Fruit fly (Drosophila melanogaster): ENCODE results near the gene Dnai2.
A peak's percentile ranks its signal among the peaks of the same experiment; 100 is the strongest.

Dnai2 gene

DNA sequence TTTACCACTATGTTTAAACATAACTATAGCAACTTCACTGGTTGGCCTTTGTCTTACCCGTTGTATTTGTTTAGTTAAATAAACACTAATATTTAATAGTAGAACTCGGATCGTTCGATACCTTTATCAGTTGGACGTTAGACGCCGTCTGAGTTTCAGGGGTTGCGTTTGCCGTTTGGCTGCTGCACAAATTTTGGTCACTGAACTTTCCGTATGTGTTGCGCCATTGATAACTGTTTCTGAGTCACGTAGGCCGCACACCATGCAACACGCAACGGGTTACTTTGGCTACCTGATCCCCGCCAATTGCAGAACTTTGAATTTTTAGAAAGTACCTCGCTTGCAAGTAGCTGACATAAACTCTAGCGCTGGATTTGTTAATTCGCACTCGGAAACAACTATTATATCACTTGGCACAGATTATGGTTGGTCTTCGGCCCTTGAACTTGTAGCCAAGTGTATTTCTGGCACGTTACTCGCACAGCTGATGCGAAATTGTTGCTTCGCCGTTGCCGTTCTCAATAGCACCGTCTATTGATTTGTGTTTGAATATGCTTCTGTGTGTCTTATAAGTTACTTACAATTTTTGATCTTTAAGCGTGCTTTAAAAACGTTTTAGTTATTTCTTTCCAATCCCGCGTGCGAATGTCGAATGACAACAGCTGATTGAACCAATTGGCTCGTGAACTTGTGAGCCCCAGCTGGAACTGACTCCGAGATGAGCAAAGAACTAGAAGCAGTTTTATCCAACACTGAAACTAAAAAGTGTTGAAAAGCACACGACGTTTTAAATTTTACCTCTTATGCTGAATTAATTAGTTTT is 2.6 kb downstream of the Dnai2 start, which contains the start of gene Dph1 (continued):
- TF ChIP-seq CG15336 (GFP tag; IDR thresholded peaks at IDR 0.05): peak; percentile 95
- TF ChIP-seq CG16779 (tag; optimal IDR thresholded peaks at IDR 0.05): peak; percentile 90
- peak; percentile 81 for TF ChIP-seq fd59A (GFP tag; optimal IDR thresholded peaks at IDR 0.05)
- peak; percentile 93 for TF ChIP-seq Sox14 (GFP tag; optimal IDR thresholded peaks at IDR 0.05)
- peak; percentile 84 for TF ChIP-seq CG34406 (GFP tag; optimal IDR thresholded peaks at IDR 0.05)
- peak; percentile 91 for TF ChIP-seq Eip75B (GFP tag; optimal IDR thresholded peaks at IDR 0.05)
- TF ChIP-seq Eip78C (GFP tag): peak; percentile 100
- peak; percentile 87 for TF ChIP-seq CG3032 (tag; optimal IDR thresholded peaks at IDR 0.05)
- peak; percentile 90 for TF ChIP-seq fkh (GFP tag; optimal IDR thresholded peaks at IDR 0.05)
- TF ChIP-seq Hr4 (GFP tag; optimal IDR thresholded peaks at IDR 0.05): peak; percentile 92
- peak; percentile 86 for TF ChIP-seq CG11902 (GFP tag; optimal IDR thresholded peaks at IDR 0.05)
- TF ChIP-seq CG6808 (GFP tag; optimal IDR thresholded peaks at IDR 0.05): peak; percentile 88
- TF ChIP-seq spab (GFP tag; optimal IDR thresholded peaks at IDR 0.05): peak; percentile 83
- TF ChIP-seq esn (GFP tag; optimal IDR thresholded peaks at IDR 0.05): peak; percentile 94
- peak; percentile 97 for TF ChIP-seq svp (GFP tag)
- peak; percentile 96 for TF ChIP-seq dsx (GFP tag; optimal IDR thresholded peaks at IDR 0.05; ENCODE audit: poor library complexity, severe bottlenecking)
- peak; percentile 94 for TF ChIP-seq Met (GFP tag; optimal IDR thresholded peaks at IDR 0.05)
- TF ChIP-seq vri (GFP tag; optimal IDR thresholded peaks at IDR 0.05): peak; percentile 95
- TF ChIP-seq Ets21C (GFP tag; optimal IDR thresholded peaks at IDR 0.05): peak; percentile 83
- TF ChIP-seq CG9139 (GFP tag; optimal IDR thresholded peaks at IDR 0.05): peak; percentile 92

DNA sequence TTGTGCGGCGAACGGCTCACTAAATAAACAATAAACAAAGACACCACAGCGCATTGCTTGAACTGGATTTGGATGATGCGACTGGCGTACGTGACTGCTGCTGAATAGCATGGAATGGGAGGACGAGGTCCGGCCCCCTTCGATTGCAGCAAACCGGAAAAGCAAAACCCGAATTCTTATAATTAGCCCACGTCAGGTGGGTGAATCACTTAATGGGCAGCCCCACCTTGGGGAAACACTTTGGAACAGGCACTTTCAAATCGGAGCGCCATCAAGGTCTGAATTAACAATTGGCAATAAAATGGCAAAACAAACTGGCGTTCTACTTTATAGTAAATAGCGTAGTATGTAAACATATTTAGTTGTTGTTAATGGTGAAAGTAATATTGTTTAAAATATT is 3.2 kb downstream of the Dnai2 start:
- TF ChIP-seq CG8119 (GFP tag; IDR thresholded peaks at IDR 0.05) (no peak), OdsH (GFP tag; optimal IDR thresholded peaks at IDR 0.05) (no peak), Eip78C (GFP tag) (peak; percentile 19)

DNA sequence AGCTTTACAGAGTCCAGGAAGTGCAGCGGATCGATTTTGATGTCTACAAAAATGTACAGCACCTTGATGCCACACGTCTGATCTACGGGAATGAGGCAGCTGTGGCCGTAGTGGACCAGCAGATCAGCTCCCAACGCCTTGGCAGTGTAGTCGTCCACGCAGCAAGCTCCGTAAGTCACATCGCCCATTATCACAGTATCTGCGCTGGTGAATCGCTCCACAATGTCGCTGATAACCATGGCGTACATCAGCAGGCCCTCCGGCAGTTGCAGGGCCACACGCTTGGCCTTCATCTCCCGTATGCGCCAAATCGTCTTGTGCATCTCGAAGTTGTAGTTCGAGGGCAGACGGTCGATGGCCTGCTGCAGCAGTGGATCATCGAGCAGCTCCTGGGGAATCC is 4.0 kb downstream of the Dnai2 start:
- no peak for TF ChIP-seq CG9139 (GFP tag; optimal IDR thresholded peaks at IDR 0.05)
- TF ChIP-seq pdm3 (GFP tag; optimal IDR thresholded peaks at IDR 0.05): no peak
- no peak for TF ChIP-seq achi (GFP tag; optimal IDR thresholded peaks at IDR 0.05)
- TF ChIP-seq CG6276 (GFP tag; optimal IDR thresholded peaks at IDR 0.05): no peak
- no peak for TF ChIP-seq esn (GFP tag; optimal IDR thresholded peaks at IDR 0.05)
- TF ChIP-seq Gug (GFP tag; IDR thresholded peaks at IDR 0.05): no peak
- TF ChIP-seq CG11902 (GFP tag; optimal IDR thresholded peaks at IDR 0.05): no peak

DNA sequence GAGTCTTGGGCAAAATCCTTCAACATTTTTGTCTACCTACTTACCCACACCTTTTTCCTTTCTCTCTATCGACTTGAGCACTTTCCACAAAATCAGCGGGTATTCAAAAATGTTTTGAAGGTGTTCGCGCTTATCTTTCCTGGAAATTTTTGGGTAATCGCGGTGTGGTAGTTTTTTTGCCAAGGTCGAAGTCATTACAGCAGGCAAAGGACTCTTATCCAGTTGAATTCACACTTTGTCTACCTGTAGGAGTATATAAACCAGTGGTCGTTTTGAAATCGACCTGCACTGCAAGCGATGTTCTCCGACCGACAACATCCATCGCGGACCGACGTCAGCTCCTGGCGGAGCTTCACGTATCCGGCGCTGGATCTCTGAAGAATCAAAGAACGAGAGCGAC is 6.2 kb downstream of the Dnai2 start:
- no peak for TF ChIP-seq lz (GFP tag; optimal IDR thresholded peaks at IDR 0.05)
- no peak for TF ChIP-seq esn (GFP tag; optimal IDR thresholded peaks at IDR 0.05)
- no peak for TF ChIP-seq dac (GFP tag; optimal IDR thresholded peaks at IDR 0.05)
- TF ChIP-seq CG34406 (GFP tag; optimal IDR thresholded peaks at IDR 0.05): no peak
- TF ChIP-seq CG6276 (GFP tag; optimal IDR thresholded peaks at IDR 0.05): no peak
- no peak for TF ChIP-seq Ets21C (GFP tag; optimal IDR thresholded peaks at IDR 0.05)

DNA sequence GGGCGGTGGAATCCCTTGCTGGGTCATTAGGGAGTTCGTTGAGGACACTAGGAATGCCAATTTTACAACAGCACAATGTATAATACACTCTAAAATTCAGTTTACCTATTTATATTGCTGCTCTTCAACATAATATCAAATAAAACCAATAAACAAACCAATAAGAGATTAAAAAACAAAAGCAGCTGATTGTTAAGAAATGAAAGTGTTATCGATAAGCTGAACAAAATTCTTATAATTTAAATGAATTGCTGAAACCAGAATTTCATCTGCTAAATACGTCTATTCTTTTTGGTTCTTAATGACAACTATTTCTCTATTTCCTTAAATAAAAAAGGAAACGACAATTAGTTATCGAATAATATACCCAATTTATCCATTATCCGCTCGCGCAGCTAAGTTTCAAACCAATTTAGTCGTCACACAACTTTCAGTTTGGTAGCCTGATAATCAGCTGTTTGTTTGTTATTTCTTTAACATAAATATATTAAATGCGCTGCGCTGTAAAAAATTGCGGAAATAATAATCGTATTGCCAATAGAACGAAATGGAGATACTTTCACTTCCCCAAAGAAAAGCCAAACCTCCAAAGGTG is 7.8 kb downstream of the Dnai2 start, which contains the start of the genes Pldn and CG14135:
Gene Pldn (minus strand): TSS at position 197 of the 595 bp plus-strand sequence.
Gene CG14135 (plus strand): TSS at position 369 of the 595 bp plus-strand sequence.
- TF ChIP-seq fd85E (GFP tag; optimal IDR thresholded peaks at IDR 0.05) (no peak), vri (GFP tag; optimal IDR thresholded peaks at IDR 0.05) (no peak), dac (GFP tag; optimal IDR thresholded peaks at IDR 0.05) (no peak), CG3032 (tag; optimal IDR thresholded peaks at IDR 0.05) (peak; percentile 2), cyc (GFP tag; optimal IDR thresholded peaks at IDR 0.05) (no peak), Blimp-1 (GFP tag; optimal IDR thresholded peaks at IDR 0.05) (peak; percentile 38), CG10631 (GFP tag; optimal IDR thresholded peaks at IDR 0.05) (no peak), Eip75B (GFP tag; optimal IDR thresholded peaks at IDR 0.05) (no peak), CG16779 (tag; optimal IDR thresholded peaks at IDR 0.05) (no peak), Lpt (GFP tag; optimal IDR thresholded peaks at IDR 0.05) (no peak), CG31627 (GFP tag; optimal IDR thresholded peaks at IDR 0.05) (no peak), Smox (GFP tag; optimal IDR thresholded peaks at IDR 0.05) (no peak), ss (GFP tag; optimal IDR thresholded peaks at IDR 0.05) (no peak), CG8119 (GFP tag; IDR thresholded peaks at IDR 0.05) (no peak), CG8632 (GFP tag; optimal IDR thresholded peaks at IDR 0.05) (no peak), fkh (GFP tag; optimal IDR thresholded peaks at IDR 0.05) (peak; percentile 62)
